Fruit fly (Drosophila melanogaster) whole organism, embryonic: ENCODE results near the gene WASp.
A peak's percentile ranks its signal among the peaks of the same experiment; 100 is the strongest.

ENCODE experiments used
- Ada2b ChIP-seq: fragments of 200-800 bp; sonication (Bioruptor generic); IDR thresholded peaks from 2 replicates; pipeline ENCODE4 v1.3.6; 2022; ENCODE audit warnings: missing biosample characterization, missing genetic modification characterization
- Adf1 ChIP-seq: fragments of 200-800 bp; sonication (Bioruptor generic); IDR thresholded peaks from 2 replicates; pipeline ENCODE4 v1.3.6; 2022; ENCODE audit warnings: missing biosample characterization, missing genetic modification characterization
- CG10267 ChIP-seq: fragments of 200-800 bp; sonication (Bioruptor generic); optimal IDR thresholded peaks from 2 replicates; lab custom pipeline; 2018; ENCODE audit warnings: missing biosample characterization, mild to moderate bottlenecking, missing genetic modification characterization, moderate library complexity
- CG10565 ChIP-seq: fragments of 200-800 bp; sonication (Bioruptor generic); optimal IDR thresholded peaks from 3 replicates; lab custom pipeline; 2016; ENCODE audit warnings: missing biosample characterization, mild to moderate bottlenecking, missing genetic modification characterization
- CG11504 ChIP-seq: fragments of 200-800 bp; sonication (Bioruptor generic); optimal IDR thresholded peaks from 3 replicates; lab custom pipeline; 2019; ENCODE audit warnings: missing biosample characterization, mild to moderate bottlenecking, missing genetic modification characterization, moderate library complexity
- CG12299 ChIP-seq: fragments of 200-800 bp; sonication (Bioruptor generic); optimal IDR thresholded peaks from 2 replicates; lab custom pipeline; 2018; ENCODE audit warnings: missing biosample characterization, mild to moderate bottlenecking, missing genetic modification characterization
- CG13287 ChIP-seq: fragments of 200-800 bp; sonication (Bioruptor generic); IDR thresholded peaks from 2 replicates; pipeline ENCODE4 v1.3.6; 2022; ENCODE audit warnings: missing biosample characterization, missing genetic modification characterization; ENCODE audit not compliant: partially characterized antibody
- CG14014 ChIP-seq: fragments of 200-800 bp; sonication (Bioruptor generic); IDR thresholded peaks from 2 replicates; pipeline ENCODE4 v1.3.6; 2022; ENCODE audit warnings: missing biosample characterization, missing genetic modification characterization
- CG1603 ChIP-seq: fragments of 200-800 bp; sonication (Bioruptor generic); optimal IDR thresholded peaks from 2 replicates; lab custom pipeline; 2019; ENCODE audit warnings: missing biosample characterization, mild to moderate bottlenecking, missing genetic modification characterization, moderate library complexity
- CG18764 ChIP-seq: fragments of 200-800 bp; sonication (Bioruptor generic); optimal IDR thresholded peaks from 3 replicates; lab custom pipeline; 2016; ENCODE audit warnings: missing biosample characterization, missing genetic modification characterization
- CG2199 ChIP-seq: fragments of 200-800 bp; sonication (Bioruptor generic); IDR thresholded peaks from 3 replicates; pipeline ENCODE4 v1.3.6; 2022; ENCODE audit warnings: missing biosample characterization, missing genetic modification characterization
- CG30403 ChIP-seq: fragments of 200-800 bp; sonication (Bioruptor generic); optimal IDR thresholded peaks from 3 replicates; lab custom pipeline; 2016; ENCODE audit warnings: missing biosample characterization, missing genetic modification characterization
- CG4282 ChIP-seq: fragments of 200-800 bp; sonication (Bioruptor generic); optimal IDR thresholded peaks from 2 replicates; lab custom pipeline; 2016; ENCODE audit warnings: missing biosample characterization, missing genetic modification characterization
- CG4730 ChIP-seq: fragments of 200-800 bp; sonication (Bioruptor generic); IDR thresholded peaks from 2 replicates; pipeline ENCODE4 v1.3.6; 2022; ENCODE audit warnings: missing biosample characterization, missing genetic modification characterization
- CG8290 ChIP-seq, 3 experiments: fragments of 200-800 bp; sonication (Bioruptor generic); optimal IDR thresholded peaks; 2 replicates each; lab custom pipeline; 2016 to 2019; ENCODE audit warnings: missing biosample characterization in 3 of 3, missing genetic modification characterization in 3 of 3, mild to moderate bottlenecking in 2 of 3, moderate library complexity in 1 of 3
- CG8924 ChIP-seq: fragments of 200-800 bp; optimal IDR thresholded peaks from 3 replicates; lab custom pipeline; 2019; ENCODE audit warnings: missing biosample characterization, mild to moderate bottlenecking, missing genetic modification characterization, moderate library complexity
- CG9437 ChIP-seq: fragments of 200-800 bp; sonication (Bioruptor generic); optimal IDR thresholded peaks from 2 replicates; lab custom pipeline; 2018; ENCODE audit warnings: missing biosample characterization, mild to moderate bottlenecking, missing genetic modification characterization
- CG9817 ChIP-seq: fragments of 200-800 bp; sonication (Bioruptor generic); optimal IDR thresholded peaks from 2 replicates; lab custom pipeline; 2018; ENCODE audit warnings: missing biosample characterization, mild to moderate bottlenecking, missing genetic modification characterization, moderate library complexity
- D ChIP-seq, 2 experiments: fragments of 200-800 bp in 1 of 2; fragments of >200 bp in 1 of 2; sonication (Bioruptor generic) in 1 of 2; optimal IDR thresholded peaks; 2 replicates in 1 of 2; 3 replicates in 1 of 2; lab custom pipeline; 2017; ENCODE audit warnings: mild to moderate bottlenecking in 1 of 2, missing biosample characterization in 1 of 2, missing genetic modification characterization in 1 of 2, missing genetic modification reagents in 1 of 2
- D19A ChIP-seq: fragments of 200-800 bp; optimal IDR thresholded peaks from 3 replicates; lab custom pipeline; 2019; ENCODE audit warnings: missing biosample characterization, mild to moderate bottlenecking, missing genetic modification characterization, moderate library complexity
- Dbx ChIP-seq: fragments of 200-800 bp; sonication (Bioruptor generic); IDR thresholded peaks from 3 replicates; pipeline ENCODE4 v1.3.6; 2022; ENCODE audit warnings: missing biosample characterization, missing genetic modification characterization
- Drgx ChIP-seq: fragments of 200-800 bp; sonication (Bioruptor generic); IDR thresholded peaks from 2 replicates; pipeline ENCODE4 v1.3.6; 2022; ENCODE audit warnings: missing biosample characterization, missing genetic modification characterization
- HLH3B ChIP-seq: fragments of 200-800 bp; sonication (Bioruptor generic); IDR thresholded peaks from 2 replicates; pipeline ENCODE4 v1.3.6; 2022; ENCODE audit warnings: missing biosample characterization, missing genetic modification characterization
- HLH4C ChIP-seq: fragments of 200-800 bp; sonication (Bioruptor generic); IDR thresholded peaks from 3 replicates; pipeline ENCODE4 v1.3.6; 2022; ENCODE audit warnings: missing biosample characterization, missing genetic modification characterization; ENCODE audit not compliant: partially characterized antibody
- HmgD ChIP-seq: fragments of 200-800 bp; sonication (Bioruptor generic); optimal IDR thresholded peaks from 3 replicates; lab custom pipeline; 2016; ENCODE audit warnings: missing biosample characterization, missing genetic modification characterization
- Med ChIP-seq: fragments of 200-800 bp; sonication (Bioruptor generic); peaks from one replicate; lab custom pipeline; 2016; ENCODE audit warnings: missing biosample characterization, missing genetic modification characterization, mild to moderate bottlenecking, inconsistent platforms, moderate library complexity
- Mes4 ChIP-seq: fragments of 200-800 bp; sonication (Bioruptor generic); optimal IDR thresholded peaks from 2 replicates; lab custom pipeline; 2016; ENCODE audit warnings: missing biosample characterization, missing genetic modification characterization
- Rfx ChIP-seq: fragments of 200-800 bp; sonication (Bioruptor generic); IDR thresholded peaks from 2 replicates; pipeline ENCODE4 v1.3.6; 2022; ENCODE audit warnings: missing biosample characterization, missing genetic modification characterization
- abd-A ChIP-seq: fragments of 200-800 bp; sonication (Bioruptor generic); optimal IDR thresholded peaks from 3 replicates; lab custom pipeline; 2019; ENCODE audit warnings: missing biosample characterization, mild to moderate bottlenecking, missing genetic modification characterization, moderate library complexity
- bsh ChIP-seq, 2 experiments: fragments of 200-800 bp; sonication (Bioruptor generic); optimal IDR thresholded peaks; 2 replicates each; lab custom pipeline; 2017 to 2018; ENCODE audit warnings: mild to moderate bottlenecking in 2 of 2, missing biosample characterization in 2 of 2, missing genetic modification characterization in 2 of 2, moderate library complexity in 1 of 2
- crc ChIP-seq: fragments of 200-800 bp; sonication (Bioruptor generic); optimal IDR thresholded peaks from 2 replicates; lab custom pipeline; 2016; ENCODE audit warnings: missing biosample characterization, missing genetic modification characterization
- crol ChIP-seq: fragments of 200-800 bp; sonication (Bioruptor generic); IDR thresholded peaks from 2 replicates; pipeline ENCODE4 v1.3.6; 2022; ENCODE audit warnings: missing biosample characterization, missing genetic modification characterization
- dati ChIP-seq: fragments of 200-800 bp; sonication (Bioruptor generic); IDR thresholded peaks from 2 replicates; pipeline ENCODE4 v1.3.6; 2022; ENCODE audit warnings: missing biosample characterization, missing genetic modification characterization
- disco-r ChIP-seq: fragments of 200-800 bp; sonication (Bioruptor generic); optimal IDR thresholded peaks from 2 replicates; lab custom pipeline; 2016; ENCODE audit warnings: missing biosample characterization, missing genetic modification characterization
- gem ChIP-seq: fragments of 200-800 bp; sonication (Bioruptor generic); optimal IDR thresholded peaks from 2 replicates; lab custom pipeline; 2019; ENCODE audit warnings: missing biosample characterization, mild to moderate bottlenecking, missing genetic modification characterization, moderate library complexity
- gsb ChIP-seq: fragments of 200-800 bp; sonication (Bioruptor generic); IDR thresholded peaks from 2 replicates; pipeline ENCODE4 v1.3.6; 2022; ENCODE audit warnings: missing biosample characterization, missing genetic modification characterization
- knrl ChIP-seq: fragments of 200-800 bp; sonication (Bioruptor generic); IDR thresholded peaks from 3 replicates; pipeline ENCODE4 v1.3.6; 2022; ENCODE audit warnings: missing biosample characterization, missing genetic modification characterization; ENCODE audit not compliant: partially characterized antibody
- lbe ChIP-seq: fragments of 200-800 bp; sonication (Bioruptor generic); optimal IDR thresholded peaks from 2 replicates; lab custom pipeline; 2016; ENCODE audit warnings: missing biosample characterization, mild to moderate bottlenecking, missing genetic modification characterization
- nom ChIP-seq: fragments of 200-800 bp; sonication (Bioruptor generic); optimal IDR thresholded peaks from 2 replicates; lab custom pipeline; 2017; ENCODE audit warnings: missing biosample characterization, missing genetic modification characterization, mild to moderate bottlenecking, moderate library complexity, missing genetic modification reagents
- p53 ChIP-seq: fragments of 200-800 bp; sonication (Bioruptor generic); optimal IDR thresholded peaks from 2 replicates; lab custom pipeline; 2016; ENCODE audit warnings: missing biosample characterization, missing genetic modification characterization
- pros ChIP-seq: fragments of 200-800 bp; sonication (Bioruptor generic); optimal IDR thresholded peaks from 3 replicates; lab custom pipeline; 2019; ENCODE audit warnings: missing biosample characterization, mild to moderate bottlenecking, missing genetic modification characterization, moderate library complexity
- row ChIP-seq: fragments of 200-800 bp; sonication (Bioruptor generic); IDR thresholded peaks from 3 replicates; pipeline ENCODE4 v1.3.6; 2022; ENCODE audit warnings: missing biosample characterization, missing genetic modification characterization
- ssp ChIP-seq: fragments of 200-800 bp; sonication (Bioruptor generic); IDR thresholded peaks from 2 replicates; pipeline ENCODE4 v1.3.6; 2022; ENCODE audit warnings: missing biosample characterization, missing genetic modification characterization
- vnd ChIP-seq: fragments of 200-800 bp; sonication (Bioruptor generic); IDR thresholded peaks from 3 replicates; pipeline ENCODE4 v1.3.6; 2022; ENCODE audit warnings: missing biosample characterization, missing genetic modification characterization; ENCODE audit not compliant: partially characterized antibody

The WASp gene

dm6 chr3R:28847547-28848316, 15.9 kb upstream of the WASp start (continued):
- peak; percentile 10 for TF ChIP-seq CG10267 (tag; lab: Kevin White, UChicago)
- TF ChIP-seq CG8924, result peak; percentile 15
- no peak for TF ChIP-seq Ada2b (GFP tag; lab: Robert Waterston, UW)
- peak in 1 of 2 experiments; percentile 2 for TF ChIP-seq bsh (GFP tag; optimal IDR thresholded peaks at IDR 0.05; lab: Kevin White, UChicago)
- no peak for TF ChIP-seq Mes4 (GFP tag; lab: Kevin White, UChicago)
- TF ChIP-seq Adf1, result no peak
- TF ChIP-seq CG18764, result no peak
- no peak for TF ChIP-seq CG4730 (GFP tag; lab: Robert Waterston, UW)
- TF ChIP-seq disco-r, result no peak
- no peak for TF ChIP-seq p53 (GFP tag; lab: Kevin White, UChicago)
- TF ChIP-seq Rfx (GFP tag; lab: Robert Waterston, UW), result no peak
- TF ChIP-seq CG10565, result no peak
- TF ChIP-seq D (optimal IDR thresholded peaks at IDR 0.05; lab: Kevin White, UChicago), result no peak
- peak; percentile 13 for TF ChIP-seq D (GFP tag; optimal IDR thresholded peaks at IDR 0.05; lab: Kevin White, UChicago)
- TF ChIP-seq CG9437, result no peak
- TF ChIP-seq dati, result no peak

- TF ChIP-seq row (peak; percentile 30; the same call in 1 of the 3 replicates), CG2199 (GFP tag; lab: Robert Waterston, UW) (0 out of 3 replicates have a peak, but pooled peaks have one; percentile 25), D19A (tag; lab: Kevin White, UChicago) (peak; percentile 90), HmgD (GFP tag; lab: Kevin White, UChicago) (no peak), crol (0 out of 2 replicates have a peak, but pooled peaks have one; percentile 23), bsh (GFP tag; optimal IDR thresholded peaks at IDR 0.05; lab: Kevin White, UChicago) (peak in 1 of 2 experiments; percentile 14), HLH3B (0 out of 2 replicates have a peak, but pooled peaks have one; percentile 11), Med (peak; percentile 13), CG12299 (tag; lab: Kevin White, UChicago) (no peak), nom (GFP tag; lab: Kevin White, UChicago) (peak; percentile 91), lbe (no peak), Drgx (0 out of 2 replicates have a peak, but pooled peaks have one; percentile 42), CG1603 (tag; lab: Kevin White, UChicago) (peak; percentile 4), gem (tag; lab: Kevin White, UChicago) (peak; percentile 11), abd-A (tag; lab: Kevin White, UChicago) (no peak)
Observed at dm6 chr3R:28846877-28847529, 15.2 kb upstream of the WASp start.

- TF ChIP-seq knrl (GFP tag; lab: Robert Waterston, UW) (0 out of 3 replicates have a peak, but pooled peaks have one; percentile 16), CG11504 (tag; lab: Kevin White, UChicago) (peak; percentile 19), Dbx (no peak), HLH4C (GFP tag; lab: Robert Waterston, UW) (0 out of 3 replicates have a peak, but pooled peaks have one; percentile 8), pros (GFP tag; lab: Kevin White, UChicago) (peak; percentile 54), CG4282 (GFP tag; lab: Kevin White, UChicago) (no peak), CG2199 (GFP tag; lab: Robert Waterston, UW) (0 out of 3 replicates have a peak, but pooled peaks have one; percentile 43), CG8290 (GFP tag; optimal IDR thresholded peaks at IDR 0.05; lab: Kevin White, UChicago) (no peak), CG8290 (tag; optimal IDR thresholded peaks at IDR 0.05; lab: Kevin White, UChicago) (no peak), gsb (0 out of 2 replicates have a peak, but pooled peaks have one; percentile 10), CG14014 (GFP tag; lab: Robert Waterston, UW) (no peak), row (0 out of 3 replicates have a peak, but pooled peaks have one; percentile 19), crol (peak; percentile 96), CG13287 (GFP tag; lab: Robert Waterston, UW) (0 out of 2 replicates have a peak, but pooled peaks have one; percentile 6), CG30403 (GFP tag; lab: Kevin White, UChicago) (no peak), crc (GFP tag; lab: Kevin White, UChicago) (no peak), vnd (0 out of 3 replicates have a peak, but pooled peaks have one; percentile 29), CG9817 (tag; lab: Kevin White, UChicago) (no peak), ssp (GFP tag; lab: Robert Waterston, UW) (no peak)
Observed at dm6 chr3R:28845981-28846380, 14.2 kb upstream of the WASp start.
